Worm (Caenorhabditis elegans) whole organism, mixed stage, embryonic: ENCODE results near the gene Y48E1C.4.

ENCODE experiments used
- M03D4.4 ChIP-seq: sonication (generic microtip); optimal IDR thresholded peaks from 2 replicates; lab custom pipeline; 2017; ENCODE audit warnings: mild to moderate bottlenecking, missing genetic modification characterization, missing compliant biosample characterization
- bed-3 ChIP-seq: fragments of 200-800 bp; sonication (Bioruptor generic); optimal IDR thresholded peaks from 3 replicates; lab custom pipeline; 2018; ENCODE audit warnings: mild to moderate bottlenecking, missing genetic modification characterization, moderate library complexity, missing compliant biosample characterization
- blmp-1 ChIP-seq: fragments of 150-350 bp; optimal IDR thresholded peaks from 2 replicates; lab custom pipeline; 2014; ENCODE audit warnings: missing biosample characterization, missing genetic modification characterization
- ceh-39 ChIP-seq: fragments of 150-350 bp; optimal IDR thresholded peaks from 2 replicates; lab custom pipeline; 2014; ENCODE audit warnings: missing biosample characterization, missing genetic modification characterization
- ceh-43 ChIP-seq: fragments of 200-800 bp; sonication (Bioruptor generic); optimal IDR thresholded peaks from 2 replicates; lab custom pipeline; 2018; ENCODE audit warnings: mild to moderate bottlenecking, missing genetic modification characterization, moderate library complexity, missing compliant biosample characterization
- ceh-83 ChIP-seq: fragments of 200-800 bp; sonication (Bioruptor generic); optimal IDR thresholded peaks from 2 replicates; lab custom pipeline; 2018; ENCODE audit warnings: mild to moderate bottlenecking, missing genetic modification characterization, missing compliant biosample characterization
- ces-1 ChIP-seq: fragments of 150-350 bp; optimal IDR thresholded peaks from 2 replicates; lab custom pipeline; 2014; ENCODE audit warnings: missing biosample characterization, missing genetic modification reagents, missing genetic modification characterization
- cnd-1 ChIP-seq: fragments of 200-800 bp; sonication (Bioruptor generic); optimal IDR thresholded peaks from 2 replicates; lab custom pipeline; 2018; ENCODE audit warnings: mild to moderate bottlenecking, missing genetic modification characterization, missing compliant biosample characterization
- drap-1 ChIP-seq: fragments of 200-800 bp; sonication (Bioruptor generic); optimal IDR thresholded peaks from 3 replicates; lab custom pipeline; 2018; ENCODE audit warnings: mild to moderate bottlenecking, missing genetic modification characterization, missing compliant biosample characterization
- elt-1 ChIP-seq: sonication (generic microtip); optimal IDR thresholded peaks from 2 replicates; lab custom pipeline; 2017; ENCODE audit warnings: missing genetic modification characterization, mild to moderate bottlenecking, missing compliant biosample characterization, antibody characterized with exemption, moderate library complexity, borderline replicate concordance; ENCODE audit not compliant: insufficient read depth
- elt-3 ChIP-seq: fragments of 150-350 bp; optimal IDR thresholded peaks from 2 replicates; lab custom pipeline; 2014; ENCODE audit warnings: missing biosample characterization, missing genetic modification characterization
- flh-1 ChIP-seq: fragments of 200-800 bp; sonication (Bioruptor generic); optimal IDR thresholded peaks from 2 replicates; lab custom pipeline; 2018; ENCODE audit warnings: mild to moderate bottlenecking, missing genetic modification characterization, moderate library complexity, missing compliant biosample characterization
- ham-2 ChIP-seq: fragments of 200-800 bp; sonication (Bioruptor generic); optimal IDR thresholded peaks from 2 replicates; lab custom pipeline; 2018; ENCODE audit warnings: mild to moderate bottlenecking, missing genetic modification characterization, missing compliant biosample characterization
- hlh-1 ChIP-seq: fragments of 150-350 bp; optimal IDR thresholded peaks from 2 replicates; lab custom pipeline; 2014; ENCODE audit warnings: missing biosample characterization, missing genetic modification reagents, missing genetic modification characterization
- lin-13 ChIP-seq: fragments of 150-350 bp; optimal IDR thresholded peaks from 2 replicates; lab custom pipeline; 2014; ENCODE audit warnings: missing biosample characterization, missing genetic modification characterization
- lin-32 ChIP-seq: fragments of 200-800 bp; sonication (Bioruptor generic); optimal IDR thresholded peaks from 2 replicates; lab custom pipeline; 2018; ENCODE audit warnings: mild to moderate bottlenecking, missing genetic modification characterization, missing compliant biosample characterization
- lsy-2 ChIP-seq: fragments of 150-350 bp; optimal IDR thresholded peaks from 2 replicates; lab custom pipeline; 2014; ENCODE audit warnings: missing biosample characterization, missing genetic modification characterization
- mab-5 ChIP-seq: fragments of 150-350 bp; optimal IDR thresholded peaks from 2 replicates; lab custom pipeline; 2014; ENCODE audit warnings: missing biosample characterization, missing genetic modification characterization
- mep-1 ChIP-seq: fragments of 150-350 bp; optimal IDR thresholded peaks from 2 replicates; lab custom pipeline; 2017; ENCODE audit warnings: missing biosample characterization, missing genetic modification reagents, missing genetic modification characterization, inconsistent platforms
- mls-2 ChIP-seq: sonication (generic microtip); optimal IDR thresholded peaks from 2 replicates; lab custom pipeline; 2016; ENCODE audit warnings: mild to moderate bottlenecking, missing genetic modification characterization, moderate library complexity, missing compliant biosample characterization
- nhr-12 ChIP-seq: fragments of 150-350 bp; optimal IDR thresholded peaks from 2 replicates; lab custom pipeline; 2014; ENCODE audit warnings: missing biosample characterization, missing genetic modification characterization
- nhr-2 ChIP-seq: fragments of 150-350 bp; optimal IDR thresholded peaks from 2 replicates; lab custom pipeline; 2014; ENCODE audit warnings: missing biosample characterization, missing genetic modification characterization
- nhr-237 ChIP-seq: fragments of 150-350 bp; optimal IDR thresholded peaks from 2 replicates; lab custom pipeline; 2014; ENCODE audit warnings: missing biosample characterization, missing genetic modification characterization
- nhr-28 ChIP-seq: fragments of 150-350 bp; optimal IDR thresholded peaks from 2 replicates; lab custom pipeline; 2014; ENCODE audit warnings: missing biosample characterization, missing genetic modification characterization
- nhr-76 ChIP-seq: sonication (generic microtip); optimal IDR thresholded peaks from 2 replicates; lab custom pipeline; 2017; ENCODE audit warnings: missing biosample characterization, missing genetic modification characterization
- pha-4 ChIP-seq: fragments of 150-350 bp; optimal IDR thresholded peaks from 2 replicates; lab custom pipeline; 2018; ENCODE audit warnings: missing biosample characterization, missing genetic modification reagents, missing genetic modification characterization
- sem-2 ChIP-seq: fragments of 200-800 bp; sonication (Bioruptor generic); optimal IDR thresholded peaks from 2 replicates; lab custom pipeline; 2018; ENCODE audit warnings: mild to moderate bottlenecking, missing genetic modification characterization, missing compliant biosample characterization
- snpc-4 ChIP-seq: fragments of 150-350 bp; optimal IDR thresholded peaks from 2 replicates; lab custom pipeline; 2014; ENCODE audit warnings: missing biosample characterization, missing genetic modification characterization
- sptf-1 ChIP-seq: sonication (generic microtip); optimal IDR thresholded peaks from 2 replicates; lab custom pipeline; 2017; ENCODE audit warnings: mild to moderate bottlenecking, missing genetic modification characterization, moderate library complexity, missing compliant biosample characterization
- tbx-8 ChIP-seq: fragments of 200-800 bp; sonication (Bioruptor generic); optimal IDR thresholded peaks from 2 replicates; lab custom pipeline; 2018; ENCODE audit warnings: mild to moderate bottlenecking, missing genetic modification characterization, moderate library complexity, missing compliant biosample characterization
- unc-120 ChIP-seq: sonication (generic microtip); optimal IDR thresholded peaks from 2 replicates; lab custom pipeline; 2017; ENCODE audit warnings: missing genetic modification characterization, missing compliant biosample characterization; ENCODE audit not compliant: poor library complexity, severe bottlenecking
- unc-39 ChIP-seq: fragments of 150-350 bp; optimal IDR thresholded peaks from 2 replicates; lab custom pipeline; 2014; ENCODE audit warnings: missing biosample characterization, missing genetic modification characterization
- unc-62 ChIP-seq: fragments of 150-350 bp; optimal IDR thresholded peaks from 2 replicates; lab custom pipeline; 2014; ENCODE audit warnings: missing biosample characterization, missing genetic modification reagents, missing genetic modification characterization
- zip-8 ChIP-seq: fragments of 150-350 bp; optimal IDR thresholded peaks from 2 replicates; lab custom pipeline; 2014; ENCODE audit warnings: missing biosample characterization, missing genetic modification characterization
- ztf-11 ChIP-seq: fragments of 150-350 bp; optimal IDR thresholded peaks from 2 replicates; lab custom pipeline; 2014; ENCODE audit warnings: missing biosample characterization, missing genetic modification characterization

Gene Y48E1C.4

DNA sequence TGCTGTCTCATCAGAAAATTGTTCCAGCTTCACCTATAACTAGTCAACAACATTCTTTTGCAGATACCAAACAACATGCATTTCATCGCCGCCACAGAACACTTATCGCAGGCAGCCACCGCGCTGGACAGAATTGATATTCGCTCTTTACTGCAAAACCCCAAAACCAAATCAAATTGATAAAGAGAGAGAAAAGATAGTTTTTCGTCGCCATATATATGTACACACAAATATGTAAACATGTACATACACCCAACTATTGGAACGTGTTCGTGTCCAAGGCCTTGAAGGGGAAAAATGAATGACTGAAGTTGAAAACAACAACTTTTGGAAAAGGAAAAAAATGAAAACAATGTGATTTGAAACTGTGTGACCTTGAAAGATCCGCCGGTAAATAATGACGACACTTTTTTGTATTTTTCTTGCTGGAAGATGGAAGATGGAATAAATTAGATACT is 28.8 kb upstream of the Y48E1C.4 start:
- TF ChIP-seq unc-39 (tag; lab: Kevin White, UChicago) (no peak), unc-62 (no peak), cnd-1 (no peak), lin-32 (GFP tag; lab: Kevin White, UChicago) (no peak), tbx-8 (no peak)

ce11 chrII:13461604-13462375 is 25.2 kb upstream of the Y48E1C.4 start:
- peak; percentile 97 for TF ChIP-seq unc-62
- TF ChIP-seq nhr-237 = peak; percentile 12
- peak; percentile 61 for TF ChIP-seq ham-2
- peak; percentile 20 for TF ChIP-seq drap-1
- peak; percentile 85 for TF ChIP-seq hlh-1 (tag; lab: Kevin White, UChicago)
- TF ChIP-seq cnd-1 = peak; percentile 15
- TF ChIP-seq ceh-39 (tag; lab: Kevin White, UChicago) = no peak
- peak; percentile 80 for TF ChIP-seq elt-3 (tag; lab: Kevin White, UChicago)
- TF ChIP-seq elt-1 (tag; lab: Kevin White, UChicago) = peak; percentile 79
- TF ChIP-seq ztf-11 (tag; lab: Kevin White, UChicago) = no peak
- TF ChIP-seq unc-120 = peak; percentile 89
- TF ChIP-seq snpc-4 (tag; lab: Kevin White, UChicago) = no peak

- TF ChIP-seq unc-39 (tag; lab: Kevin White, UChicago) (no peak), pha-4 (tag; lab: Kevin White, UChicago) (peak; percentile 26), hlh-1 (tag; lab: Kevin White, UChicago) (peak; percentile 18), ces-1 (GFP tag; lab: Kevin White, UChicago) (peak; percentile 87), nhr-2 (no peak), sptf-1 (tag; lab: Kevin White, UChicago) (peak; percentile 19), ceh-83 (GFP tag; lab: Kevin White, UChicago) (no peak), flh-1 (GFP tag; lab: Kevin White, UChicago) (no peak), snpc-4 (tag; lab: Kevin White, UChicago) (no peak), bed-3 (GFP tag; lab: Kevin White, UChicago) (no peak), nhr-76 (tag; lab: Kevin White, UChicago) (no peak), mls-2 (tag; lab: Kevin White, UChicago) (no peak), lin-13 (no peak), sem-2 (GFP tag; lab: Kevin White, UChicago) (no peak), ceh-43 (GFP tag; lab: Kevin White, UChicago) (no peak), ham-2 (peak; percentile 46), lsy-2 (tag; lab: Kevin White, UChicago) (peak; percentile 59), cnd-1 (no peak), mab-5 (tag; lab: Kevin White, UChicago) (peak; percentile 44), lin-32 (GFP tag; lab: Kevin White, UChicago) (no peak), blmp-1 (tag; lab: Kevin White, UChicago) (no peak), unc-120 (no peak), elt-3 (tag; lab: Kevin White, UChicago) (no peak), ceh-39 (tag; lab: Kevin White, UChicago) (no peak), mep-1 (tag; lab: Kevin White, UChicago) (peak; percentile 50), tbx-8 (no peak), drap-1 (no peak), nhr-28 (tag; lab: Kevin White, UChicago) (no peak), M03D4.4 (tag; lab: Kevin White, UChicago) (no peak), nhr-12 (no peak), elt-1 (tag; lab: Kevin White, UChicago) (no peak), ztf-11 (tag; lab: Kevin White, UChicago) (no peak), unc-62 (peak; percentile 23), zip-8 (tag; lab: Kevin White, UChicago) (no peak), nhr-237 (peak; percentile 19)
These were observed 24.2 kb upstream of the Y48E1C.4 start, which contains the start of gene pqn-27 for ce11 chrII:13460592-13461395. pqn-27 (minus strand) TSS chrII:13460642.
